Worm (Caenorhabditis elegans) whole organism, L2 larva: ENCODE results near the gene F37B4.15.
A peak's percentile ranks its signal among the peaks of the same experiment; 100 is the strongest.

Experiments
- F13H6.1 ChIP-seq: sonication (generic microtip); optimal IDR thresholded peaks from 2 replicates; lab custom pipeline; 2016; ENCODE audit warnings: missing genetic modification characterization, missing compliant biosample characterization
- ZK546.5 ChIP-seq: sonication (generic microtip); optimal IDR thresholded peaks from 2 replicates; lab custom pipeline; 2017; ENCODE audit warnings: missing biosample characterization, missing genetic modification characterization
- alr-1 ChIP-seq: fragments of 150-350 bp; optimal IDR thresholded peaks from 2 replicates; lab custom pipeline; 2014; ENCODE audit warnings: missing biosample characterization, missing genetic modification characterization
- aly-2 ChIP-seq: fragments of 150-350 bp; optimal IDR thresholded peaks from 2 replicates; lab custom pipeline; 2014; ENCODE audit warnings: missing biosample characterization, missing genetic modification characterization
- ama-1 ChIP-seq: fragments of 150-350 bp; optimal IDR thresholded peaks from 2 replicates; lab custom pipeline; 2018; ENCODE audit warnings: inconsistent platforms
- ceh-82 ChIP-seq: fragments of 150-350 bp; optimal IDR thresholded peaks from 2 replicates; lab custom pipeline; 2014; ENCODE audit warnings: missing biosample characterization, missing genetic modification characterization
- crh-2 ChIP-seq: sonication (generic microtip); optimal IDR thresholded peaks from 2 replicates; lab custom pipeline; 2017; ENCODE audit warnings: missing biosample characterization, missing genetic modification characterization
- dmd-4 ChIP-seq: sonication (generic microtip); optimal IDR thresholded peaks from 2 replicates; lab custom pipeline; 2017; ENCODE audit warnings: missing biosample characterization, missing genetic modification characterization
- elt-1 ChIP-seq: fragments of 150-350 bp; optimal IDR thresholded peaks from 2 replicates; lab custom pipeline; 2014; ENCODE audit warnings: missing biosample characterization, missing genetic modification characterization
- elt-3 ChIP-seq: sonication (generic microtip); optimal IDR thresholded peaks from 2 replicates; lab custom pipeline; 2017; ENCODE audit warnings: missing biosample characterization, missing genetic modification characterization
- fos-1 ChIP-seq: fragments of 150-350 bp; optimal IDR thresholded peaks from 2 replicates; lab custom pipeline; 2014; ENCODE audit warnings: missing biosample characterization, missing genetic modification characterization
- gmeb-1 ChIP-seq: fragments of 150-350 bp; optimal IDR thresholded peaks from 2 replicates; lab custom pipeline; 2014; ENCODE audit warnings: missing biosample characterization, missing genetic modification characterization
- lin-11 ChIP-seq: fragments of 150-350 bp; sonication (generic microtip); optimal IDR thresholded peaks from 2 replicates; lab custom pipeline; 2014; ENCODE audit warnings: missing biosample characterization, missing genetic modification characterization, inconsistent platforms, mixed read lengths
- lin-13 ChIP-seq: fragments of 150-350 bp; optimal IDR thresholded peaks from 2 replicates; lab custom pipeline; 2014; ENCODE audit warnings: missing biosample characterization, missing genetic modification reagents, missing genetic modification characterization
- lin-39 ChIP-seq: fragments of 150-350 bp; optimal IDR thresholded peaks from 2 replicates; lab custom pipeline; 2014; ENCODE audit warnings: missing biosample characterization, missing genetic modification reagents, missing genetic modification characterization
- lsy-2 ChIP-seq, 2 experiments: fragments of 150-350 bp in 1 of 2; sonication (generic microtip) in 1 of 2; optimal IDR thresholded peaks; 2 replicates each; lab custom pipeline; 2014 to 2017; ENCODE audit warnings: missing biosample characterization in 2 of 2, missing genetic modification characterization in 2 of 2
- mab-5 ChIP-seq: fragments of 150-350 bp; optimal IDR thresholded peaks from 2 replicates; lab custom pipeline; 2014; ENCODE audit warnings: missing biosample characterization, missing genetic modification characterization
- nhr-10 ChIP-seq: sonication (generic microtip); optimal IDR thresholded peaks from 2 replicates; lab custom pipeline; 2017; ENCODE audit warnings: missing biosample characterization, missing genetic modification characterization
- nhr-12 ChIP-seq: fragments of 150-350 bp; optimal IDR thresholded peaks from 2 replicates; lab custom pipeline; 2014; ENCODE audit warnings: missing biosample characterization, missing genetic modification characterization
- nhr-129 ChIP-seq: fragments of 150-350 bp; optimal IDR thresholded peaks from 2 replicates; lab custom pipeline; 2014; ENCODE audit warnings: missing biosample characterization, missing genetic modification characterization
- nhr-21 ChIP-seq: fragments of 150-350 bp; optimal IDR thresholded peaks from 2 replicates; lab custom pipeline; 2014; ENCODE audit warnings: missing biosample characterization, missing genetic modification characterization
- nhr-6 ChIP-seq: fragments of 150-350 bp; optimal IDR thresholded peaks from 2 replicates; lab custom pipeline; 2014; ENCODE audit warnings: missing biosample characterization, missing genetic modification characterization
- nhr-77 ChIP-seq: fragments of 150-350 bp; optimal IDR thresholded peaks from 2 replicates; lab custom pipeline; 2014; ENCODE audit warnings: missing biosample characterization, missing genetic modification characterization
- peb-1 ChIP-seq: fragments of 150-350 bp; optimal IDR thresholded peaks from 2 replicates; lab custom pipeline; 2014; ENCODE audit warnings: missing biosample characterization, missing genetic modification characterization
- sem-4 ChIP-seq: fragments of 150-350 bp; optimal IDR thresholded peaks from 2 replicates; lab custom pipeline; 2014; ENCODE audit warnings: missing biosample characterization, missing genetic modification reagents, missing genetic modification characterization
- skn-1 ChIP-seq: sonication (generic microtip); optimal IDR thresholded peaks from 2 replicates; lab custom pipeline; 2017; ENCODE audit warnings: missing biosample characterization, missing genetic modification characterization
- snpc-4 ChIP-seq: fragments of 150-350 bp; optimal IDR thresholded peaks from 2 replicates; lab custom pipeline; 2014; ENCODE audit warnings: missing biosample characterization, missing genetic modification characterization
- unc-39 ChIP-seq: fragments of 150-350 bp; optimal IDR thresholded peaks from 2 replicates; lab custom pipeline; 2014; ENCODE audit warnings: missing biosample characterization, missing genetic modification characterization
- zag-1 ChIP-seq: fragments of 150-350 bp; optimal IDR thresholded peaks from 2 replicates; lab custom pipeline; 2014; ENCODE audit warnings: missing biosample characterization, missing genetic modification characterization
- ztf-1 ChIP-seq: fragments of 200-800 bp; sonication (Bioruptor generic); conservative IDR thresholded peaks from 2 replicates; pipeline ENCODE4 v1.3.6; 2022; ENCODE audit warnings: missing genetic modification characterization, missing compliant biosample characterization
- ztf-11 ChIP-seq: sonication (generic microtip); optimal IDR thresholded peaks from 2 replicates; lab custom pipeline; 2017; ENCODE audit warnings: missing biosample characterization, missing genetic modification characterization
- ztf-4 ChIP-seq: fragments of 150-350 bp; optimal IDR thresholded peaks from 2 replicates; lab custom pipeline; 2014; ENCODE audit warnings: missing biosample characterization, missing genetic modification characterization

F37B4.15 gene

DNA sequence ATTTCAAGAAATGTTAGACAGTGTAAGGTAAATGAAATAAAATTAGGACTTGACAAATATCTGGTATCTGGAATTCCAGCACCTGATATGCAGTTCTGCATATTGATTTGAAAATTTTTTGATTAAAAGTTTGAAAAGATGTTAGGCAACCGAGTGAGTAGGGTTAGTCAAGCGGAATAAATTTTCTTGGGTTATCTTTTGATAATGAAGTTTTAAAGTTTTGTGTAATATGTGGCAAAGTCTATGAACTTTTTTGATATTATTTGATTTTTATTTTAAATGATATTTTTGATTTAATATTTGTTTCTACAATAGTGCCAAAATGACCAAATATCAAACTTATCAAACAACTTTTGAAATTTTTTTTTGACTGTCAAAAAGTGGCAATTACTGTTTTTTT lies 22.5 kb upstream of the F37B4.15 start, which contains the start of gene srh-241:
Gene srh-241 (minus strand): TSS at position 101 of the 400 bp plus-strand sequence.
- TF ChIP-seq nhr-6 (tag; lab: Kevin White, UChicago) (no peak), aly-2 (no peak), lin-11 (tag; lab: Kevin White, UChicago) (no peak), elt-1 (no peak), fos-1 (tag; lab: Kevin White, UChicago) (no peak), sem-4 (tag; lab: Kevin White, UChicago) (no peak), nhr-77 (tag; lab: Kevin White, UChicago) (no peak)

- no peak for TF ChIP-seq ztf-1 (GFP tag; lab: Robert Waterston, UW)
- TF ChIP-seq dmd-4 (tag; lab: Kevin White, UChicago): no peak
- no peak for TF ChIP-seq nhr-12 (tag; lab: Kevin White, UChicago)
- TF ChIP-seq snpc-4 (tag; lab: Kevin White, UChicago): no peak
- TF ChIP-seq F13H6.1: no peak
- TF ChIP-seq elt-3 (tag; lab: Kevin White, UChicago): no peak
- no peak for TF ChIP-seq elt-1
- no peak for TF ChIP-seq skn-1 (tag; lab: Kevin White, UChicago)
- no peak for TF ChIP-seq ztf-11 (tag; lab: Kevin White, UChicago)
- TF ChIP-seq zag-1 (tag; lab: Kevin White, UChicago): no peak
- TF ChIP-seq sem-4 (tag; lab: Kevin White, UChicago): no peak
- TF ChIP-seq unc-39 (tag; lab: Kevin White, UChicago): no peak
Observed at ce11 chrV:2870127-2870526, 21.9 kb upstream of the F37B4.15 start, which contains the start of gene srh-243. TSS of gene srh-243 (plus strand) at chrV:2870427.

- no peak for TF ChIP-seq dmd-4 (tag; lab: Kevin White, UChicago)
- no peak for TF ChIP-seq nhr-10
- TF ChIP-seq nhr-129 (tag; lab: Kevin White, UChicago): no peak
- TF ChIP-seq lin-39 (tag; lab: Kevin White, UChicago): no peak
- no peak for TF ChIP-seq lsy-2 (tag; optimal IDR thresholded peaks at IDR 0.05; lab: Kevin White, UChicago)
- no peak for TF ChIP-seq zag-1 (tag; lab: Kevin White, UChicago)
- TF ChIP-seq, all 48 proteins: peak for 0
Observed at ce11 chrV:2871754-2872504, 20.1 kb upstream of the F37B4.15 start.

DNA sequence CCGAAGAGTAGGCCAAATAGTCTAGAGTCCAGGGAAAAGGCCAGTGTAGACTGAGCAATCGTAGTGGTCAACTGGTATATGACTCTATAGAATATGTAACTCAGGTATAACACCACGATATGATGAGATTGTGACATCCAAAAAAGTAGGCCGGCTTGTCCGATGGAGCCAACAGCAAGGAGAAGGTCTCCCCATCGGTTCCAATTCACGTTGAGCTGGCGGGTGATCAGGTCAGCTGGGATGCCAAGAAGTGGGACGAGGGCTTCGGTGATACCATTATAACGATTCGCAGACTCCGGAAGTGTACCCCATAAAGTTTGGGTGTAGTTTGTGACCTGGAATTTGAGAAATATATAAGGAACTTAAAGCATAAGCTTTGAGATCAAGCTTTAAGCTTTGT lies 19.1 kb upstream of the F37B4.15 start:
- no peak for TF ChIP-seq mab-5 (tag; lab: Kevin White, UChicago)
- TF ChIP-seq alr-1 (tag; lab: Kevin White, UChicago): no peak
- no peak for TF ChIP-seq gmeb-1 (tag; lab: Kevin White, UChicago)
- TF ChIP-seq crh-2 (tag; lab: Kevin White, UChicago): no peak
- no peak for TF ChIP-seq sem-4 (tag; lab: Kevin White, UChicago)
- no peak for TF ChIP-seq nhr-21 (tag; lab: Kevin White, UChicago)
- no peak for TF ChIP-seq nhr-10
- TF ChIP-seq lin-13 (GFP tag; lab: Kevin White, UChicago): no peak
- no peak for TF ChIP-seq ztf-4
- TF ChIP-seq lin-39 (tag; lab: Kevin White, UChicago): no peak
- no peak for TF ChIP-seq ceh-82 (tag; lab: Kevin White, UChicago)
- no peak for TF ChIP-seq snpc-4 (tag; lab: Kevin White, UChicago)
- TF ChIP-seq ZK546.5 (tag; lab: Kevin White, UChicago): no peak

ce11 chrV:2875422-2875821 lies 16.6 kb upstream of the F37B4.15 start, which contains the start of gene folt-2:
TSS of gene folt-2 (minus strand) at chrV:2875600.
- TF ChIP-seq ama-1 (lab: Kevin White, UChicago) (no peak), lin-39 (tag; lab: Kevin White, UChicago) (no peak), fos-1 (tag; lab: Kevin White, UChicago) (peak; percentile 60), nhr-77 (tag; lab: Kevin White, UChicago) (no peak), skn-1 (tag; lab: Kevin White, UChicago) (no peak), peb-1 (tag; lab: Kevin White, UChicago) (no peak)
